Fruit fly (Drosophila melanogaster): Measurements from ENCODE around the gene mor.

The mor gene

dm6 chr3R:15993139-15993804 lies 20.6 kb upstream of the mor start (continued):
- TF ChIP-seq Ssrp (tag; optimal IDR thresholded peaks at IDR 0.05): no peak
- peak; percentile 32 for TF ChIP-seq CG17829 (tag; optimal IDR thresholded peaks at IDR 0.05)
- no peak for TF ChIP-seq Gug (GFP tag; IDR thresholded peaks at IDR 0.05)
- TF ChIP-seq CG4617 (GFP tag; optimal IDR thresholded peaks at IDR 0.05; ENCODE audit: borderline replicate concordance): no peak
- TF ChIP-seq grn (GFP tag; optimal IDR thresholded peaks at IDR 0.05): no peak
- peak; percentile 54 for TF ChIP-seq CG18011 (GFP tag; optimal IDR thresholded peaks at IDR 0.05)
- TF ChIP-seq Adf1 (GFP tag; IDR thresholded peaks at IDR 0.05): peak; percentile 80
- TF ChIP-seq ranshi (GFP tag; IDR thresholded peaks at IDR 0.05): peak; percentile 36; the same call in 1 of the 2 replicates
- TF ChIP-seq Doc2 (GFP tag; IDR thresholded peaks at IDR 0.05): no peak
- TF ChIP-seq bcd (GFP tag; optimal IDR thresholded peaks at IDR 0.05): no peak
- no peak for TF ChIP-seq Camta (GFP tag; optimal IDR thresholded peaks at IDR 0.05)
- no peak for TF ChIP-seq CG12219 (GFP tag; optimal IDR thresholded peaks at IDR 0.05)
- no peak for TF ChIP-seq HLH3B (GFP tag; IDR thresholded peaks at IDR 0.05)
- TF ChIP-seq CG15011 (GFP tag; optimal IDR thresholded peaks at IDR 0.05): no peak
- no peak for TF ChIP-seq CG10274 (GFP tag; optimal IDR thresholded peaks at IDR 0.05)
- no peak for TF ChIP-seq CG15601 (tag; optimal IDR thresholded peaks at IDR 0.05)
- peak; percentile 12 for TF ChIP-seq CG13424 (tag; optimal IDR thresholded peaks at IDR 0.05)
- no peak for TF ChIP-seq CG15696 (tag; optimal IDR thresholded peaks at IDR 0.05)
- TF ChIP-seq HLH4C (GFP tag; IDR thresholded peaks at IDR 0.05; ENCODE audit: partially characterized antibody): 0 out of 3 replicates have a peak, but pooled peaks have one; percentile 29
- peak; percentile 56 for TF ChIP-seq sna (GFP tag; IDR thresholded peaks at IDR 0.05; ENCODE audit: partially characterized antibody)
- no peak for TF ChIP-seq CG7357 (GFP tag; IDR thresholded peaks at IDR 0.05)
- TF ChIP-seq CG31441 (GFP tag; IDR thresholded peaks at IDR 0.05): peak; percentile 32; the same call in 1 of the 2 replicates
- peak; percentile 0 for TF ChIP-seq CG10979 (tag; optimal IDR thresholded peaks at IDR 0.05)
- no peak for TF ChIP-seq Hmx (GFP tag; optimal IDR thresholded peaks at IDR 0.05)
- TF ChIP-seq maf-S (GFP tag; optimal IDR thresholded peaks at IDR 0.05): no peak
- TF ChIP-seq CG10565 (GFP tag; optimal IDR thresholded peaks at IDR 0.05): no peak
- TF ChIP-seq psq (GFP tag; optimal IDR thresholded peaks at IDR 0.05): peak; percentile 1
- peak; percentile 48; the same call in 1 of the 2 replicates for TF ChIP-seq Drgx (GFP tag; IDR thresholded peaks at IDR 0.05)
- TF ChIP-seq CG4360 (GFP tag; IDR thresholded peaks at IDR 0.05): peak; percentile 100
- TF ChIP-seq CG2889 (GFP tag; IDR thresholded peaks at IDR 0.05): no peak
- TF ChIP-seq Trl (optimal IDR thresholded peaks at IDR 0.05): peak; percentile 84 to 86
- no peak for TF ChIP-seq Trl (GFP tag; optimal IDR thresholded peaks at IDR 0.05)
- no peak for TF ChIP-seq CG12236 (GFP tag; optimal IDR thresholded peaks at IDR 0.05)
- peak; percentile 49 for TF ChIP-seq CG8359 (GFP tag; optimal IDR thresholded peaks at IDR 0.05; ENCODE audit: borderline replicate concordance)
- no peak for TF ChIP-seq Hr3 (GFP tag; optimal IDR thresholded peaks at IDR 0.05)
- TF ChIP-seq Pdp1 (GFP tag; optimal IDR thresholded peaks at IDR 0.05): peak in 1 of 2 experiments; percentile 15
- no peak; the same call in 1 of the 2 replicates for TF ChIP-seq seq (GFP tag; IDR thresholded peaks at IDR 0.05)
- no peak for TF ChIP-seq Lhr (GFP tag; optimal IDR thresholded peaks at IDR 0.05)
- no peak for TF ChIP-seq CG11504 (tag; optimal IDR thresholded peaks at IDR 0.05)
- peak; percentile 49 for TF ChIP-seq CG15479 (GFP tag; optimal IDR thresholded peaks at IDR 0.05)
- peak; percentile 99 for TF ChIP-seq Nf-YB (GFP tag; optimal IDR thresholded peaks at IDR 0.05)
- TF ChIP-seq MBD-R2 (GFP tag; IDR thresholded peaks at IDR 0.05): no peak
- no peak for TF ChIP-seq scrt (GFP tag; optimal IDR thresholded peaks at IDR 0.05)
- peak; percentile 40; the same call in 1 of the 2 replicates for TF ChIP-seq chm (GFP tag; IDR thresholded peaks at IDR 0.05)
- TF ChIP-seq CG10543 (GFP tag; optimal IDR thresholded peaks at IDR 0.05): peak; percentile 82
- no peak for TF ChIP-seq CG9437 (GFP tag; optimal IDR thresholded peaks at IDR 0.05)
- TF ChIP-seq CG11093 (GFP tag; IDR thresholded peaks at IDR 0.05): no peak
- peak; percentile 7 for TF ChIP-seq dmrt99B (tag; optimal IDR thresholded peaks at IDR 0.05)
- peak; percentile 55 for TF ChIP-seq Deaf1 (tag; optimal IDR thresholded peaks at IDR 0.05)
- no peak for TF ChIP-seq pita (GFP tag; optimal IDR thresholded peaks at IDR 0.05)

Data from whole organism, embryonic.